Worm (Caenorhabditis elegans) whole organism, L4/young adult: ENCODE measurements around the gene dpr-1.

Source experiments
- W03F9.2 ChIP-seq: fragments of 150-350 bp; optimal IDR thresholded peaks from 2 replicates; lab custom pipeline; 2014; ENCODE audit warnings: missing biosample characterization, missing genetic modification characterization
- dao-5 ChIP-seq: sonication (generic microtip); optimal IDR thresholded peaks from 2 replicates; lab custom pipeline; 2016; ENCODE audit warnings: missing genotype, missing genetic modification characterization, moderate library complexity, missing compliant biosample characterization
- him-1 ChIP-seq: sonication (generic microtip); optimal IDR thresholded peaks from 2 replicates; lab custom pipeline; 2016; ENCODE audit warnings: missing genotype, missing genetic modification reagents, missing genetic modification characterization, missing compliant biosample characterization

ce11 chrV:13946385-13947019 is 4.5 kb upstream of the dpr-1 start, which contains the start of the genes srx-10 and clec-226:
- no peak for TF ChIP-seq him-1 (tag; lab: Kevin White, UChicago)
- no peak for TF ChIP-seq dao-5 (tag; lab: Kevin White, UChicago)
- no peak for TF ChIP-seq W03F9.2
